Worm (Caenorhabditis elegans): ENCODE data around the gene C17G10.6.

DNA sequence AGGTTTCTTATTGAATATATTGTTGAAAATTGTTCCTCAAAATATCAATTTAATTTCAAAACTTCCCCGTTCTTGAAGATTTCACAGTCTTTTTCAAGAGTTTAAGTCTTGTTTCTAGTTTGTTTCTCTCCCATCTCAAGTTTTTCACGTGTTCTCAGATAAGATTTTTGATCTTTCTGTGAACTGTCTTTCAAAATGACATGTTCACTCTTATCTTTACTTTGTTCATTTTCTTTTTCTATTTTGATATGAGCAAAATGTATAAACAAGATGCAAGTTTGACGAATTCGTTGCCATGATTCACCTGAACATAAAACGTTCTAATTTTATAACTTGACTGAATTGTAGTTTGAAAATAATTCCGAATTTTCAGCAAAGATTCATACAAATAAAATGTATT, 48.3 kb downstream of the C17G10.6 start:
- no peak for TF ChIP-seq flt-1 (GFP tag; IDR thresholded peaks at IDR 0.05)
- TF ChIP-seq klf-2 (GFP tag; conservative IDR thresholded peaks at IDR 0.05): no peak
- TF ChIP-seq T22C8.4 (GFP tag; IDR thresholded peaks at IDR 0.05): no peak
- no peak for TF ChIP-seq tab-1 (GFP tag; IDR thresholded peaks at IDR 0.05)
- no peak for TF ChIP-seq ztf-29 (GFP tag; IDR thresholded peaks at IDR 0.05)

Measured in whole organism, midembryonic.